Worm (Caenorhabditis elegans) whole organism, mixed stage, embryonic: Measurements from ENCODE around the gene F35H8.12.
A peak's percentile ranks its signal among the peaks of the same experiment; 100 is the strongest.

Source experiments
- M03D4.4 ChIP-seq: sonication (generic microtip); optimal IDR thresholded peaks from 2 replicates; lab custom pipeline; 2017; ENCODE audit warnings: mild to moderate bottlenecking, missing genetic modification characterization, missing compliant biosample characterization
- bed-3 ChIP-seq: fragments of 200-800 bp; sonication (Bioruptor generic); optimal IDR thresholded peaks from 3 replicates; lab custom pipeline; 2018; ENCODE audit warnings: mild to moderate bottlenecking, missing genetic modification characterization, moderate library complexity, missing compliant biosample characterization
- blmp-1 ChIP-seq: fragments of 150-350 bp; optimal IDR thresholded peaks from 2 replicates; lab custom pipeline; 2014; ENCODE audit warnings: missing biosample characterization, missing genetic modification characterization
- ceh-39 ChIP-seq: fragments of 150-350 bp; optimal IDR thresholded peaks from 2 replicates; lab custom pipeline; 2014; ENCODE audit warnings: missing biosample characterization, missing genetic modification characterization
- ceh-43 ChIP-seq: fragments of 200-800 bp; sonication (Bioruptor generic); optimal IDR thresholded peaks from 2 replicates; lab custom pipeline; 2018; ENCODE audit warnings: mild to moderate bottlenecking, missing genetic modification characterization, moderate library complexity, missing compliant biosample characterization
- ceh-83 ChIP-seq: fragments of 200-800 bp; sonication (Bioruptor generic); optimal IDR thresholded peaks from 2 replicates; lab custom pipeline; 2018; ENCODE audit warnings: mild to moderate bottlenecking, missing genetic modification characterization, missing compliant biosample characterization
- ces-1 ChIP-seq: fragments of 150-350 bp; optimal IDR thresholded peaks from 2 replicates; lab custom pipeline; 2014; ENCODE audit warnings: missing biosample characterization, missing genetic modification reagents, missing genetic modification characterization
- cnd-1 ChIP-seq: fragments of 200-800 bp; sonication (Bioruptor generic); optimal IDR thresholded peaks from 2 replicates; lab custom pipeline; 2018; ENCODE audit warnings: mild to moderate bottlenecking, missing genetic modification characterization, missing compliant biosample characterization
- drap-1 ChIP-seq: fragments of 200-800 bp; sonication (Bioruptor generic); optimal IDR thresholded peaks from 3 replicates; lab custom pipeline; 2018; ENCODE audit warnings: mild to moderate bottlenecking, missing genetic modification characterization, missing compliant biosample characterization
- elt-1 ChIP-seq: sonication (generic microtip); optimal IDR thresholded peaks from 2 replicates; lab custom pipeline; 2017; ENCODE audit warnings: missing genetic modification characterization, mild to moderate bottlenecking, missing compliant biosample characterization, antibody characterized with exemption, moderate library complexity, borderline replicate concordance; ENCODE audit not compliant: insufficient read depth
- flh-1 ChIP-seq: fragments of 200-800 bp; sonication (Bioruptor generic); optimal IDR thresholded peaks from 2 replicates; lab custom pipeline; 2018; ENCODE audit warnings: mild to moderate bottlenecking, missing genetic modification characterization, moderate library complexity, missing compliant biosample characterization
- ham-2 ChIP-seq: fragments of 200-800 bp; sonication (Bioruptor generic); optimal IDR thresholded peaks from 2 replicates; lab custom pipeline; 2018; ENCODE audit warnings: mild to moderate bottlenecking, missing genetic modification characterization, missing compliant biosample characterization
- hlh-1 ChIP-seq: fragments of 150-350 bp; optimal IDR thresholded peaks from 2 replicates; lab custom pipeline; 2014; ENCODE audit warnings: missing biosample characterization, missing genetic modification reagents, missing genetic modification characterization
- lin-13 ChIP-seq: fragments of 150-350 bp; optimal IDR thresholded peaks from 2 replicates; lab custom pipeline; 2014; ENCODE audit warnings: missing biosample characterization, missing genetic modification characterization
- mep-1 ChIP-seq: fragments of 150-350 bp; optimal IDR thresholded peaks from 2 replicates; lab custom pipeline; 2017; ENCODE audit warnings: missing biosample characterization, missing genetic modification reagents, missing genetic modification characterization, inconsistent platforms
- mls-2 ChIP-seq: sonication (generic microtip); optimal IDR thresholded peaks from 2 replicates; lab custom pipeline; 2016; ENCODE audit warnings: mild to moderate bottlenecking, missing genetic modification characterization, moderate library complexity, missing compliant biosample characterization
- nhr-12 ChIP-seq: fragments of 150-350 bp; optimal IDR thresholded peaks from 2 replicates; lab custom pipeline; 2014; ENCODE audit warnings: missing biosample characterization, missing genetic modification characterization
- nhr-2 ChIP-seq: fragments of 150-350 bp; optimal IDR thresholded peaks from 2 replicates; lab custom pipeline; 2014; ENCODE audit warnings: missing biosample characterization, missing genetic modification characterization
- nhr-237 ChIP-seq: fragments of 150-350 bp; optimal IDR thresholded peaks from 2 replicates; lab custom pipeline; 2014; ENCODE audit warnings: missing biosample characterization, missing genetic modification characterization
- nhr-28 ChIP-seq: fragments of 150-350 bp; optimal IDR thresholded peaks from 2 replicates; lab custom pipeline; 2014; ENCODE audit warnings: missing biosample characterization, missing genetic modification characterization
- nhr-76 ChIP-seq: sonication (generic microtip); optimal IDR thresholded peaks from 2 replicates; lab custom pipeline; 2017; ENCODE audit warnings: missing biosample characterization, missing genetic modification characterization
- pha-4 ChIP-seq: fragments of 150-350 bp; optimal IDR thresholded peaks from 2 replicates; lab custom pipeline; 2018; ENCODE audit warnings: missing biosample characterization, missing genetic modification reagents, missing genetic modification characterization
- sem-2 ChIP-seq: fragments of 200-800 bp; sonication (Bioruptor generic); optimal IDR thresholded peaks from 2 replicates; lab custom pipeline; 2018; ENCODE audit warnings: mild to moderate bottlenecking, missing genetic modification characterization, missing compliant biosample characterization
- snpc-4 ChIP-seq: fragments of 150-350 bp; optimal IDR thresholded peaks from 2 replicates; lab custom pipeline; 2014; ENCODE audit warnings: missing biosample characterization, missing genetic modification characterization
- tbx-8 ChIP-seq: fragments of 200-800 bp; sonication (Bioruptor generic); optimal IDR thresholded peaks from 2 replicates; lab custom pipeline; 2018; ENCODE audit warnings: mild to moderate bottlenecking, missing genetic modification characterization, moderate library complexity, missing compliant biosample characterization
- unc-120 ChIP-seq: sonication (generic microtip); optimal IDR thresholded peaks from 2 replicates; lab custom pipeline; 2017; ENCODE audit warnings: missing genetic modification characterization, missing compliant biosample characterization; ENCODE audit not compliant: poor library complexity, severe bottlenecking
- unc-39 ChIP-seq: fragments of 150-350 bp; optimal IDR thresholded peaks from 2 replicates; lab custom pipeline; 2014; ENCODE audit warnings: missing biosample characterization, missing genetic modification characterization
- unc-62 ChIP-seq: fragments of 150-350 bp; optimal IDR thresholded peaks from 2 replicates; lab custom pipeline; 2014; ENCODE audit warnings: missing biosample characterization, missing genetic modification reagents, missing genetic modification characterization
- zip-8 ChIP-seq: fragments of 150-350 bp; optimal IDR thresholded peaks from 2 replicates; lab custom pipeline; 2014; ENCODE audit warnings: missing biosample characterization, missing genetic modification characterization
- ztf-11 ChIP-seq: fragments of 150-350 bp; optimal IDR thresholded peaks from 2 replicates; lab custom pipeline; 2014; ENCODE audit warnings: missing biosample characterization, missing genetic modification characterization

Gene F35H8.12

ce11 chrII:9537429-9537828 lies 14.2 kb upstream of the F35H8.12 start, which contains the start of gene sra-8:
Gene sra-8 (plus strand): TSS chrII:9537729.
- TF ChIP-seq zip-8 (tag; lab: Kevin White, UChicago) (peak; percentile 51), ham-2 (GFP tag; lab: Kevin White, UChicago) (no peak), hlh-1 (tag; lab: Kevin White, UChicago) (no peak), blmp-1 (tag; lab: Kevin White, UChicago) (no peak), ceh-43 (GFP tag; lab: Kevin White, UChicago) (no peak)

- TF ChIP-seq unc-120 (tag; lab: Kevin White, UChicago) (no peak), tbx-8 (GFP tag; lab: Kevin White, UChicago) (no peak), nhr-237 (tag; lab: Kevin White, UChicago) (no peak), sem-2 (GFP tag; lab: Kevin White, UChicago) (no peak), ces-1 (no peak), pha-4 (tag; lab: Kevin White, UChicago) (no peak), blmp-1 (tag; lab: Kevin White, UChicago) (no peak), flh-1 (GFP tag; lab: Kevin White, UChicago) (no peak), cnd-1 (tag; lab: Kevin White, UChicago) (no peak)
Observed at ce11 chrII:9540723-9541122, 10.9 kb upstream of the F35H8.12 start, which contains the start of gene sra-3. Gene sra-3 (minus strand): TSS chrII:9540823.

- no peak for TF ChIP-seq ztf-11 (tag; lab: Kevin White, UChicago)
- TF ChIP-seq snpc-4 (tag; lab: Kevin White, UChicago) = no peak
- no peak for TF ChIP-seq unc-39 (tag; lab: Kevin White, UChicago)
- no peak for TF ChIP-seq unc-62 (GFP tag; lab: Kevin White, UChicago)
- TF ChIP-seq mep-1 (tag; lab: Kevin White, UChicago) = no peak
- TF ChIP-seq nhr-2 (tag; lab: Kevin White, UChicago) = no peak
- TF ChIP-seq ceh-39 (tag; lab: Kevin White, UChicago) = no peak
- no peak for TF ChIP-seq ham-2 (GFP tag; lab: Kevin White, UChicago)
- no peak for TF ChIP-seq lin-13 (tag; lab: Kevin White, UChicago)
- no peak for TF ChIP-seq elt-1 (tag; lab: Kevin White, UChicago)
- no peak for TF ChIP-seq zip-8 (tag; lab: Kevin White, UChicago)
- TF ChIP-seq, all 35 proteins: peak for 0
Observed at ce11 chrII:9542785-9543184, 8.9 kb upstream of the F35H8.12 start, which contains the start of gene sra-4. Gene sra-4 (minus strand): TSS chrII:9542885.

DNA sequence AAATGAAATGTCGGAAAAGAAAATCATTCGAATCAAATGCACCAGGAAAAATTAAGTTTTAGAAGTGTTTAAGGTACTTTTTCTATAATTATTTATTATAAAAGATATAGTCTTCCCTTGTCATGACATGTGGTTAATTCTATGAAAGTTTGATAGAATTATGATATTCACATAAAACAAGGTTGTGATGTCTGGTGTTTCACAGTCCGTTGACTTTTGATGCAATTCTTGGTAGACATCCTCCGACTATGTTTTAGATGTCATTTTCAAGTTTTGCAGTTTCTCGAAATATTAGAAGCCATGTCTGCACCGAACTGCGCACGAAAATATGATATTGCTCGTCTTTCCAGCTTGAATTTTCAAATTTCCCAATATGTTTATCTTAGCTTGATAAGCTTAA lies 7.2 kb upstream of the F35H8.12 start, which contains the start of gene sra-7:
Gene sra-7, plus strand, starts transcription at position 301 of the 400 bp plus-strand sequence.
- TF ChIP-seq pha-4 (tag; lab: Kevin White, UChicago) (no peak), flh-1 (GFP tag; lab: Kevin White, UChicago) (no peak), ztf-11 (tag; lab: Kevin White, UChicago) (no peak), lin-13 (tag; lab: Kevin White, UChicago) (no peak), cnd-1 (tag; lab: Kevin White, UChicago) (no peak), ham-2 (GFP tag; lab: Kevin White, UChicago) (no peak), nhr-237 (tag; lab: Kevin White, UChicago) (no peak), sem-2 (GFP tag; lab: Kevin White, UChicago) (no peak), M03D4.4 (tag; lab: Kevin White, UChicago) (no peak), bed-3 (no peak), unc-120 (tag; lab: Kevin White, UChicago) (no peak)

- TF ChIP-seq flh-1 (GFP tag; lab: Kevin White, UChicago) (no peak), nhr-12 (no peak), bed-3 (no peak), nhr-2 (tag; lab: Kevin White, UChicago) (no peak), drap-1 (GFP tag; lab: Kevin White, UChicago) (no peak), elt-1 (tag; lab: Kevin White, UChicago) (no peak)
Observed at ce11 chrII:9550718-9551117, 918 bp upstream of the F35H8.12 start, which contains the start of gene sra-6. Gene sra-6 (minus strand): TSS chrII:9550818.

DNA sequence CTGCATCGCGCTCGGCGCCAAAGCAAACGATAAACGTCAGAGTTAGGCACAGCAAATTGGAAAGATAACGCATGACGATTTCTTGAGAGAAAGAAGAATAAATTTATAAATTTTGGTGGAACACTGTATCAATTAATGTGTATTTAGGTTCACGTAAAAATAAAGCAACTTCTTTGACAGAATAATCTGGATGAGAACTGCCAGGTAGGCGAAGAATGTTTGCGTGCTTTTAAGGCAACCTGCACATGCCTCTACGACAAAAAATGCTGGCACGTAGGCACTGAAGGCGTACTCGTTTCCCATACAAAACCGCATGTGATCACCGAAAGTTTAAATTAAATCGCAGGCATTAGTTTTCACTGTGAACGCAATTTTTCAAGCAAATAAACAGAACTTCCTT lies 1.5 kb downstream of the F35H8.12 start, which contains the start of gene F35H8.1:
Gene F35H8.1, minus strand, starts transcription at position 101 of the 400 bp plus-strand sequence.
- no peak for TF ChIP-seq ztf-11 (tag; lab: Kevin White, UChicago)
- no peak for TF ChIP-seq drap-1 (GFP tag; lab: Kevin White, UChicago)
- TF ChIP-seq mls-2 (tag; lab: Kevin White, UChicago) = no peak
- TF ChIP-seq unc-62 (GFP tag; lab: Kevin White, UChicago) = no peak
- no peak for TF ChIP-seq flh-1 (GFP tag; lab: Kevin White, UChicago)
- no peak for TF ChIP-seq nhr-76 (tag; lab: Kevin White, UChicago)
- no peak for TF ChIP-seq lin-13 (tag; lab: Kevin White, UChicago)
- no peak for TF ChIP-seq ceh-39 (tag; lab: Kevin White, UChicago)
- no peak for TF ChIP-seq unc-39 (tag; lab: Kevin White, UChicago)
- TF ChIP-seq nhr-12 = no peak
- no peak for TF ChIP-seq sem-2 (GFP tag; lab: Kevin White, UChicago)
- no peak for TF ChIP-seq ceh-83 (GFP tag; lab: Kevin White, UChicago)
- TF ChIP-seq nhr-237 (tag; lab: Kevin White, UChicago) = no peak
- no peak for TF ChIP-seq nhr-28 (tag; lab: Kevin White, UChicago)
- TF ChIP-seq unc-120 (tag; lab: Kevin White, UChicago) = no peak
- TF ChIP-seq zip-8 (tag; lab: Kevin White, UChicago) = no peak
